Worm (Caenorhabditis elegans): Measurements from ENCODE around the gene nstp-1.

- no peak for TF ChIP-seq ztf-18 (tag; optimal IDR thresholded peaks at IDR 0.05)
- TF ChIP-seq unc-62 (GFP tag; optimal IDR thresholded peaks at IDR 0.05): no peak
- TF ChIP-seq lsl-1 (GFP tag; optimal IDR thresholded peaks at IDR 0.05): no peak
- TF ChIP-seq gei-17 (GFP tag; optimal IDR thresholded peaks at IDR 0.05): no peak
- no peak for TF ChIP-seq let-607 (tag; optimal IDR thresholded peaks at IDR 0.05)
- no peak for TF ChIP-seq lir-1 (GFP tag; conservative IDR thresholded peaks at IDR 0.05)
- no peak for TF ChIP-seq nfyb-1 (GFP tag; IDR thresholded peaks at IDR 0.05)
- no peak for TF ChIP-seq attf-6 (GFP tag; IDR thresholded peaks at IDR 0.05)
Measured at ce11 chrIV:8975331-8975625, 9.4 kb upstream of the nstp-1 start, which contains the start of gene pdzd-8.

All from whole organism, young adult.